Worm (Caenorhabditis elegans) whole organism, early embryonic: ENCODE results near the gene cacn-1.

ENCODE experiments used
- B0310.2 ChIP-seq: sonication (generic microtip); optimal IDR thresholded peaks from 2 replicates; lab custom pipeline; 2016; ENCODE audit warnings: mild to moderate bottlenecking, missing genetic modification characterization, missing compliant biosample characterization
- F13C5.2 ChIP-seq: sonication (generic microtip); optimal IDR thresholded peaks from 2 replicates; lab custom pipeline; 2017; ENCODE audit warnings: mild to moderate bottlenecking, missing genetic modification characterization, inconsistent platforms, missing compliant biosample characterization
- aly-1 ChIP-seq: sonication (generic microtip); optimal IDR thresholded peaks from 2 replicates; lab custom pipeline; 2016; ENCODE audit warnings: missing genetic modification characterization, missing compliant biosample characterization
- ama-1 ChIP-seq: fragments of 150-350 bp; optimal IDR thresholded peaks from 2 replicates; lab custom pipeline; 2014
- ceh-13 ChIP-seq: fragments of 200-800 bp; sonication (Bioruptor generic); optimal IDR thresholded peaks from 2 replicates; lab custom pipeline; 2018; ENCODE audit warnings: mild to moderate bottlenecking, missing genetic modification characterization, missing compliant biosample characterization
- ceh-36 ChIP-seq: sonication (generic microtip); optimal IDR thresholded peaks from 2 replicates; lab custom pipeline; 2016; ENCODE audit warnings: missing genetic modification characterization, inconsistent platforms, missing compliant biosample characterization
- ets-7 ChIP-seq: sonication (generic microtip); optimal IDR thresholded peaks from 2 replicates; lab custom pipeline; 2016; ENCODE audit warnings: missing genotype, missing genetic modification characterization, missing compliant biosample characterization
- flt-1 ChIP-seq: fragments of 200-800 bp; sonication (Bioruptor generic); IDR thresholded peaks from 2 replicates; pipeline ENCODE4 v1.3.6; 2022; ENCODE audit warnings: missing genetic modification characterization, missing compliant biosample characterization
- hmbx-1 ChIP-seq: sonication (generic microtip); optimal IDR thresholded peaks from 2 replicates; lab custom pipeline; 2016; ENCODE audit warnings: mild to moderate bottlenecking, missing genetic modification characterization, missing compliant biosample characterization
- hmg-4 ChIP-seq: fragments of 200-800 bp; sonication (Bioruptor generic); optimal IDR thresholded peaks from 2 replicates; lab custom pipeline; 2018; ENCODE audit warnings: mild to moderate bottlenecking, missing genetic modification characterization, missing compliant biosample characterization
- hnd-1 ChIP-seq: sonication (generic microtip); optimal IDR thresholded peaks from 2 replicates; lab custom pipeline; 2016; ENCODE audit warnings: missing genetic modification characterization, missing compliant biosample characterization
- pes-1 ChIP-seq: fragments of 200-800 bp; sonication (Bioruptor generic); IDR thresholded peaks from 2 replicates; pipeline ENCODE4 v1.3.6; 2022; ENCODE audit warnings: missing genetic modification reagents, missing genetic modification characterization, missing compliant biosample characterization
- scrt-1 ChIP-seq: fragments of 200-800 bp; sonication (Bioruptor generic); IDR thresholded peaks from 2 replicates; pipeline ENCODE4 v1.3.6; 2022; ENCODE audit warnings: missing genetic modification characterization, missing compliant biosample characterization
- sea-1 ChIP-seq: fragments of 200-800 bp; sonication (Bioruptor generic); conservative IDR thresholded peaks from 2 replicates; pipeline ENCODE4 v1.3.6; 2022; ENCODE audit warnings: missing genetic modification characterization, missing compliant biosample characterization
- tbx-11 ChIP-seq: fragments of 200-800 bp; sonication (Bioruptor generic); IDR thresholded peaks from 2 replicates; pipeline ENCODE4 v1.3.6; 2022; ENCODE audit warnings: missing genetic modification characterization, missing compliant biosample characterization
- tbx-37 ChIP-seq: fragments of 200-800 bp; sonication (Bioruptor generic); conservative IDR thresholded peaks from 2 replicates; pipeline ENCODE4 v1.3.6; 2022; ENCODE audit warnings: missing genetic modification reagents, missing genetic modification characterization, missing compliant biosample characterization
- tra-4 ChIP-seq: sonication (generic microtip); optimal IDR thresholded peaks from 2 replicates; lab custom pipeline; 2017; ENCODE audit warnings: missing genetic modification characterization, missing compliant biosample characterization

Gene cacn-1

DNA sequence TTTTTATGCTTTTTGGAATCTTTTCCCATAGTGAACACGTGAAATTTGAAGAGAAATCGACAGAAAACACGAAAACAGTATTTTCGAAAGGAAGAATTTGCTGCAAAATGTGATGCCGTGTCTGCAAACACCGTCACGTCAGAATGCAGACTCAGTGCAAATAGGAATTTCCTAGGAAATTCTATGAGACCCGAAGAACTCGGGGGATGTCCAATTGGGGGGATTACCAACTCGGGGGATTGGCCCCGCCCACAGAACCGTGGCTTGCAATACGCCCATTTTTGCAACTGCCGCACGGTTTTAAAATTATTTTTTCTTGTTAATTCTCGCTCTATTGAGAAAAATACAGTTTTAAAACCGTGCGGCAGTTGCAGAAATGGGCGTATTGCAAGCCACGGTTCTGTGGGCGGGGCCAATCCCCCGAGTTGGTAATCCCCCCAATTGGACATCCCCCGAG, at the start of gene cacn-1:
TSS of gene cacn-1 (minus strand) at position 51 of the 457 bp plus-strand sequence.
- 0 out of 2 replicates have a peak, but pooled peaks have one; percentile 21 for TF ChIP-seq flt-1

DNA sequence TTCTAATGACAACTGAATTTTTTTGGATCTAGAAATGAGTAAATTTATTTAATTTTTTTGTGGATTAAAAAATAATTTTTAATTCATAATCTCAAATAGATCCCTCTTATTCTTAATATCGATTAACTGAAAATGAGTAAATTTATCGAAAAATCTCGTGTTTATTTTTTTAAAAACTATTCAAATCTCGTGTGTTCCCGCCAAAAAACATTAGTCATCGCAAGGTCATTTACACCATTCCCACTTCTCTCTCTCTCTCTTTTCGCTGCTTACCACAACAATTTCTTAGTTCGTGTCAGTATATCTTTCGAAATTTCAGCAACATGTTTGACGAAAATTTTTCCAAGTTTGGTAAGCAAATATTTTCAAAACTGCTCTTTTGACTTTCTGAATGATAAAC, 45.5 kb upstream of the cacn-1 start:
- TF ChIP-seq ceh-13 (GFP tag; lab: Kevin White, UChicago) = no peak
- no peak for TF ChIP-seq flt-1
- TF ChIP-seq ceh-36 (tag; lab: Kevin White, UChicago) = no peak
- TF ChIP-seq hmbx-1 (tag; lab: Kevin White, UChicago) = no peak
- no peak for TF ChIP-seq pes-1 (GFP tag; lab: Robert Waterston, UW)
- no peak for TF ChIP-seq tra-4 (tag; lab: Kevin White, UChicago)
- no peak for TF ChIP-seq sea-1 (GFP tag; lab: Robert Waterston, UW)

DNA sequence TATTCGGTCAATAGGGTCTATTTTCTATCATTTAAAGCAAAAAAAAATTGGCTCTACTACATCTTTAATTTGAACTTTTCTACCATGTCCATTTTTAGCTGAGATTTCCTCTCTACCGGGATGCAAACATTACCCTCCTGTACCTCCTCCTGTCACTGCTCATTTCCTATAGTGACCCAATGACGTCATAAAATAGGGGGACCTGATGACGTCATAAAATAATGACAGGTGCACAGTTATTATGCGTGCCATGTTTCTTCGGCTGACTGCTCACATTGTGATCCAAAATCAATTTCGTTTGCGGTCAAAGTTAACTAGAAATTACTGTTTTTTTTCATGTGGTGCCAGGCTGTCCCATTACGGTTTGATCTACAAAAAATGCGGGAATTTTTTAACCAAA, 45.0 kb upstream of the cacn-1 start:
- TF ChIP-seq hmbx-1 (tag; lab: Kevin White, UChicago) = no peak
- TF ChIP-seq pes-1 (GFP tag; lab: Robert Waterston, UW) = no peak
- peak; percentile 7 for TF ChIP-seq B0310.2 (tag; lab: Kevin White, UChicago)

DNA sequence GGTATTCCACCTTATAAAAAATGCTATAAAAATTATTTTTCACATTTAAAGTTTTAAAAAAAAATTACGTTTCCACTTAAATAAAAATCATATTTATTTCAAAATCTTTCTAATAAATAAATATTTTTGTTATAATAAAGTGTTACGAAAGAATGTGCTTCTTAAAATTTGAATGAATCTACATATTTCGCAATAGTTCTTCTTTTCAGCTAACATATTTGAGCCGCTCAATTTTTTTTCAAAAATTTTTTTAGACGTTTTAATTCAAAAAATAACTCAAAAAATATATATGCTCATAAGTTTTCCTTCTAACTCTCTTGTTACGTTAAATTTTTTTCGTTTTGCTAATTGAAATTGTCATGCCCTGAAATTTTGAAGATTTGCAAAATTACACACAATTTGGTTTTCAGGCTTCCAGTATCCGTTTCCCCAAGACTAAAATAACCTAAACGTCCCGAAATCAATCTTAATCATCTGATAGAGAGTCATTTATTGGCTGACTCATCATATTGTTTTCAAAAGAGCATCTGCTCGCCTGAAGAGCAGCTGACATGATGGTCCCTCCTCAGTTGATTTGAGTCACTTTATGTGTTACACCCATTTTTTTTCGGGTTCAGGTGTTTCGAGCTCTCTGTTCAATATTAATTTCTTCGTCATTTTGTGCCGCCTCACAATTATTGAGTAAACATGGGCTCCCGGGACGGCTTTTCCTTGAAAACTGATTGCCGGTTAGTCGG, 36.5 kb upstream of the cacn-1 start, which contains the start of gene efhd-1:
TSS of gene efhd-1 (plus strand) at position 582 of the 737 bp plus-strand sequence.
- no peak for TF ChIP-seq ceh-13 (GFP tag; lab: Kevin White, UChicago)
- no peak for TF ChIP-seq pes-1 (GFP tag; lab: Robert Waterston, UW)
- no peak for TF ChIP-seq hnd-1
- TF ChIP-seq B0310.2 (tag; lab: Kevin White, UChicago) = no peak
- no peak for TF ChIP-seq scrt-1
- TF ChIP-seq tra-4 (tag; lab: Kevin White, UChicago) = no peak
- no peak for TF ChIP-seq hmg-4
- TF ChIP-seq sea-1 (GFP tag; lab: Robert Waterston, UW) = no peak
- TF ChIP-seq hmbx-1 (tag; lab: Kevin White, UChicago) = no peak
- TF ChIP-seq flt-1 = no peak
- no peak for TF ChIP-seq aly-1
- no peak for TF ChIP-seq tbx-11 (GFP tag; lab: Robert Waterston, UW)

DNA sequence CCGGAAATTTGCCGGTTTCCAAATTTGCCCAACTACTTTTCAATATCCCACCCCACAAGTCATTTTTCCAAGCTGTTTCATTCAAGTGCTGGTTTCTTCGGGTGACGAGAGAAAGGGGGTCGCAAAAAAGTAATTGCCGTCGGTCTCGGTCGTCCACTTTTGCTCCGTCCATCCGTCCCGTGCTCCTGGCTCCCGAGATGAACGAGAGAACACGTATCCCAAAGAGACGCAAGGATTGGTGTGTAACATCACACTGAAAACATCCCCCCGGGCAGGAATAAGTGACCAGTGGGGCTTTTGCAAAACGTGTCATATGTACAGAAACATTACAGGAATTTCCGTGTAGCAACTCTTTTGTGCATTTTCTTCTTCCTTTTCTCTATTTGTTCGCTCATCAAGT, 34.7 kb upstream of the cacn-1 start:
- no peak for TF ChIP-seq F13C5.2
- TF ChIP-seq sea-1 (GFP tag; lab: Robert Waterston, UW) = no peak
- TF ChIP-seq ceh-13 (GFP tag; lab: Kevin White, UChicago) = no peak
- no peak for TF ChIP-seq ets-7 (tag; lab: Kevin White, UChicago)
- no peak for TF ChIP-seq tbx-37 (GFP tag; lab: Robert Waterston, UW)
- no peak for TF ChIP-seq B0310.2 (tag; lab: Kevin White, UChicago)

DNA sequence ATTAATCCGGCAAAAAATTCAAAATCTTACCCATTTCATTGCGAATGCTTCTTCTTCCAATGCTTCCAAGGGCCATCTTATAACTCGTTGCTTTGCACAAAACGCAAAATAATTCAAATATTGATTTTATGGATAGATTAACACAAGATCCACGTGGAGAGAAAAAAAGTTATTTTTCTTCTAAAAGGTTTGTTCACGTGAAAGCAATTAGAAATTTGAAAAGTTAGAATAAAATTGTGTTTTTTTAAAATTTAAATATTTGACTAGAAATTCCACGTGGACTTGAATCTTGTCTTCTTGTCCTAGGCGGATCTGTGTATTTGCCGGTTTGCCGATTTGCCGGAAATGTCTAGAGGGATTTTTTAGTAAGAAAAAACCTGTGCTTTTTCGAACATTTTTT, 33.2 kb upstream of the cacn-1 start, which contains the start of gene Y48B6A.5:
TSS of gene Y48B6A.5 (minus strand) at position 101 of the 400 bp plus-strand sequence.
- TF ChIP-seq tbx-11 (GFP tag; lab: Robert Waterston, UW) = no peak

DNA sequence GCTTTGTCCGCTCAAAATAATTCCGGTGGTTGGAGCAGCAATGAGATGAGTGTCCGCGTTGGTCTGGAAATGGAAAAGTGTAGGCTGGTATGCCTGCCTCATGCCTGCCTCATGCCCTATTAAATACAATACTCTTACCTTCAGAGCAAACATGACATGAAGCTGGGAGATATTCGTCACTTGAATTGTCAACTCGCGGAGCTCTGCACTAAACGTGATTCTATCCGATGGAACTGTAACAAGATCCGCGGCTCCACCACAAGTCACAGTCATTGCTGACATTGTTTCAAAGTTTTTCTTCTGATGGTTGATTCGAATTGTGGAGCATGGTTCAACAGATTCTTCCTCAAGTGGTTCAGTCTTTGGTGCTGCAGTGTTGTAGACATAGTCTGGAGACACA, 31.2 kb upstream of the cacn-1 start:
- TF ChIP-seq hmg-4 (no peak), pes-1 (GFP tag; lab: Robert Waterston, UW) (no peak), ets-7 (tag; lab: Kevin White, UChicago) (no peak), sea-1 (GFP tag; lab: Robert Waterston, UW) (no peak), tra-4 (tag; lab: Kevin White, UChicago) (no peak), B0310.2 (tag; lab: Kevin White, UChicago) (no peak), ceh-36 (tag; lab: Kevin White, UChicago) (no peak), hmbx-1 (tag; lab: Kevin White, UChicago) (no peak), flt-1 (no peak), tbx-37 (GFP tag; lab: Robert Waterston, UW) (no peak), ceh-13 (GFP tag; lab: Kevin White, UChicago) (no peak)

DNA sequence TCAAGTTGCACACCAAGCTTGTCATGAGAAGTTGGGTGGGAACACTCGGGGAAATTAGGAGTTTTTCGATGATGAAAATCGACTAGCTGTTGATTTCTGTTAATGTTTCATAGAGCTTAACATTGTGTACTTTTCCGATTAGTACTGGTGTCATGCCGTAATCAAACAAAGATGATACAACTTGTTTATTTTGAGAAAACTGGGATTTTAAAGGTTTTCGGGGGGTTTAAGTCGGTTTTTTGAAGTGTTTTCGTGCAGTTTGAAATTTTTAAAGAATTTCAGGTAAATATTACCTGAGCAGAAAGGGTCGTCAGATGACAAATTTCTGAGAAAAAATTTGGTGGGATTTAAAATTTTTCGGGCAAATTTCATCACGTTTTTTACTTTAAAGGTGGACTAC, 29.6 kb upstream of the cacn-1 start, which contains the start of gene eat-2:
TSS of gene eat-2 (minus strand) at position 101 of the 400 bp plus-strand sequence.
- TF ChIP-seq hnd-1 = no peak
- TF ChIP-seq F13C5.2 = no peak
- TF ChIP-seq tbx-11 (GFP tag; lab: Robert Waterston, UW) = no peak
- TF ChIP-seq ceh-13 (GFP tag; lab: Kevin White, UChicago) = no peak
- no peak for TF ChIP-seq ets-7 (tag; lab: Kevin White, UChicago)
- no peak for TF ChIP-seq tra-4 (tag; lab: Kevin White, UChicago)
- no peak for TF ChIP-seq tbx-37 (GFP tag; lab: Robert Waterston, UW)
- no peak for TF ChIP-seq hmg-4
- TF ChIP-seq sea-1 (GFP tag; lab: Robert Waterston, UW) = no peak
- no peak for TF ChIP-seq ceh-36 (tag; lab: Kevin White, UChicago)
- no peak for TF ChIP-seq hmbx-1 (tag; lab: Kevin White, UChicago)
- TF ChIP-seq pes-1 (GFP tag; lab: Robert Waterston, UW) = no peak
- no peak for TF ChIP-seq ama-1 (lab: Kevin White, UChicago)
- no peak for TF ChIP-seq flt-1
- TF ChIP-seq aly-1 = no peak
- no peak for TF ChIP-seq B0310.2 (tag; lab: Kevin White, UChicago)
- TF ChIP-seq scrt-1 = no peak
